Fruit fly (Drosophila melanogaster): ENCODE results near the gene CG45075.
A peak's percentile ranks its signal among the peaks of the same experiment; 100 is the strongest.

The CG45075 gene

DNA sequence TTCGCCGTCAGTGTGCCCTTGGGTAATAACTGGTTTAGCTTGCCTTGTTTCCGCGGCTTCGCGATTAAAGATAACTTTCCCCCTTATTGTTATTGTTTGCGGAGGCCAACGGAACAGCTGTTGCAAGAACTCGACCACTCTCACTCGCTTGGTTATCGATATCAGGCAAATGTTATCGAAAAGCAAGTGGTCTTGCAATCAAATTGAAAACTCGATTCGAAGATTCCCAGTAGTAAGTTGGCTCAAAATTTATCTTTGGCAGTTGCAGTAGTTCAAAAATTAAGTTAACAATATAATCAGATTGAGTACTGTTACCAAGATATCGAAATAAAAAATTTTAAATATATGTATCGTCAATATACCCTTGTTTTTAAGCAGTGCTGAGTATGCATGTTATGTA, 25.4 kb upstream of the CG45075 start, which contains the start of the genes Fbw5 and CG9147 (continued):
- TF ChIP-seq Hand (GFP tag; optimal IDR thresholded peaks at IDR 0.05) (peak; percentile 99), nau (GFP tag; optimal IDR thresholded peaks at IDR 0.05) (no peak), CG10543 (GFP tag; optimal IDR thresholded peaks at IDR 0.05) (peak; percentile 93), Hey (tag; optimal IDR thresholded peaks at IDR 0.05) (peak; percentile 97), CG31224 (GFP tag; IDR thresholded peaks at IDR 0.05) (peak; percentile 96), CG17612 (GFP tag; IDR thresholded peaks at IDR 0.05) (peak; percentile 96), CG4328 (GFP tag; optimal IDR thresholded peaks at IDR 0.05) (peak; percentile 83), CG18262 (tag; optimal IDR thresholded peaks at IDR 0.05) (peak; percentile 99), CG3163 (GFP tag; optimal IDR thresholded peaks at IDR 0.05) (peak; percentile 95), B-H2 (GFP tag; optimal IDR thresholded peaks at IDR 0.05) (peak; percentile 95), Ptx1 (GFP tag; IDR thresholded peaks at IDR 0.05) (peak; percentile 100), ac (GFP tag; optimal IDR thresholded peaks at IDR 0.05) (peak; percentile 98), Abd-B (GFP tag; optimal IDR thresholded peaks at IDR 0.05) (peak; percentile 99), CG3281 (GFP tag; optimal IDR thresholded peaks at IDR 0.05) (peak; percentile 98), Adf1 (GFP tag; IDR thresholded peaks at IDR 0.05) (peak; percentile 93), Med (GFP tag) (peak; percentile 100), sqz (GFP tag; optimal IDR thresholded peaks at IDR 0.05) (peak; percentile 97), Camta (GFP tag; optimal IDR thresholded peaks at IDR 0.05) (peak; percentile 100), CG3407 (GFP tag; optimal IDR thresholded peaks at IDR 0.05) (peak; percentile 99), CG8359 (GFP tag; optimal IDR thresholded peaks at IDR 0.05; ENCODE audit: borderline replicate concordance) (peak; percentile 90), nerfin-1 (tag; optimal IDR thresholded peaks at IDR 0.05) (peak; percentile 97), CG10462 (GFP tag; optimal IDR thresholded peaks at IDR 0.05) (peak; percentile 100), ash1 (GFP tag; optimal IDR thresholded peaks at IDR 0.05) (peak; percentile 97), Ada2b (GFP tag; IDR thresholded peaks at IDR 0.05) (peak; percentile 100), CG33213 (GFP tag; optimal IDR thresholded peaks at IDR 0.05) (peak; percentile 99), HmgD (GFP tag; optimal IDR thresholded peaks at IDR 0.05) (peak; percentile 99), crc (GFP tag; optimal IDR thresholded peaks at IDR 0.05) (peak; percentile 99), CG14710 (tag; optimal IDR thresholded peaks at IDR 0.05) (peak; percentile 98), MTF-1 (GFP tag; optimal IDR thresholded peaks at IDR 0.05; ENCODE audit: borderline replicate concordance) (peak; percentile 97), CG1024 (GFP tag; IDR thresholded peaks at IDR 0.05) (peak; percentile 98), nerfin-2 (GFP tag; IDR thresholded peaks at IDR 0.05; ENCODE audit: partially characterized antibody) (peak; percentile 71), Jarid2 (GFP tag; optimal IDR thresholded peaks at IDR 0.05) (peak; percentile 89), CG12942 (GFP tag; optimal IDR thresholded peaks at IDR 0.05) (peak; percentile 100), CG2678 (tag; optimal IDR thresholded peaks at IDR 0.05) (peak; percentile 100), CG12391 (tag; optimal IDR thresholded peaks at IDR 0.05) (peak; percentile 100), ase (GFP tag; IDR thresholded peaks at IDR 0.05) (peak; percentile 99), wdn (GFP tag; IDR thresholded peaks at IDR 0.05) (peak; percentile 99), CG6765 (GFP tag; optimal IDR thresholded peaks at IDR 0.05) (peak; percentile 93), Antp (GFP tag; optimal IDR thresholded peaks at IDR 0.05) (peak; percentile 99), Deaf1 (tag; optimal IDR thresholded peaks at IDR 0.05) (peak; percentile 92), dm (GFP tag; optimal IDR thresholded peaks at IDR 0.05) (peak; percentile 99), NfI (GFP tag; optimal IDR thresholded peaks at IDR 0.05) (peak; percentile 100), crp (GFP tag; optimal IDR thresholded peaks at IDR 0.05) (peak; percentile 83 to 91), CG13123 (GFP tag; optimal IDR thresholded peaks at IDR 0.05) (peak; percentile 99), h (optimal IDR thresholded peaks at IDR 0.05) (no peak), CG6272 (GFP tag; IDR thresholded peaks at IDR 0.05) (peak; percentile 99), CG15269 (tag; optimal IDR thresholded peaks at IDR 0.05) (peak; percentile 100), CG14014 (GFP tag; IDR thresholded peaks at IDR 0.05) (peak; percentile 100), D19B (GFP tag; optimal IDR thresholded peaks at IDR 0.05) (peak; percentile 100), CG17385 (GFP tag; optimal IDR thresholded peaks at IDR 0.05) (peak; percentile 100), tgo (GFP tag; IDR thresholded peaks at IDR 0.05) (peak; percentile 100)

Data from whole organism, embryonic.